Worm (Caenorhabditis elegans): ENCODE data around the gene gly-6.
A peak's percentile ranks its signal among the peaks of the same experiment; 100 is the strongest.

The gly-6 gene

ce11 chrIII:4291216-4291691, 39.8 kb downstream of the gly-6 start, which contains the start of gene mcm-5 (continued):
- TF ChIP-seq C16A3.4 (tag; optimal IDR thresholded peaks at IDR 0.05), result peak; percentile 36
- TF ChIP-seq elt-3 (tag; optimal IDR thresholded peaks at IDR 0.05), result peak in 1 of 6 experiments; percentile 48
- TF ChIP-seq mep-1 (tag; optimal IDR thresholded peaks at IDR 0.05), result peak; percentile 66
- TF ChIP-seq unc-30 (tag; optimal IDR thresholded peaks at IDR 0.05), result no peak
- TF ChIP-seq jun-1 (tag; optimal IDR thresholded peaks at IDR 0.05), result no peak
- peak; percentile 65 for TF ChIP-seq nhr-85 (tag)

- TF ChIP-seq aly-2 (tag; optimal IDR thresholded peaks at IDR 0.05) (no peak), lin-35 (GFP tag; optimal IDR thresholded peaks at IDR 0.05) (no peak), efl-1 (optimal IDR thresholded peaks at IDR 0.05) (no peak), efl-1 (GFP tag; optimal IDR thresholded peaks at IDR 0.05 in 1 of 2) (peak in 1 of 2 experiments; percentile 30), lsy-2 (tag; optimal IDR thresholded peaks at IDR 0.05) (no peak)
Measured at ce11 chrIII:4289952-4290351, 41.1 kb downstream of the gly-6 start.

- TF ChIP-seq vab-15 (tag; optimal IDR thresholded peaks at IDR 0.05) (no peak), pag-3 (tag; optimal IDR thresholded peaks at IDR 0.05; ENCODE audit: borderline replicate concordance, insufficient read depth) (no peak), xbp-1 (tag; optimal IDR thresholded peaks at IDR 0.05) (no peak), efl-1 (optimal IDR thresholded peaks at IDR 0.05) (no peak), efl-1 (GFP tag; optimal IDR thresholded peaks at IDR 0.05 in 1 of 2) (no peak), hlh-17 (GFP tag; optimal IDR thresholded peaks at IDR 0.05; ENCODE audit: borderline replicate concordance) (no peak), Y116A8C.19 (tag; optimal IDR thresholded peaks at IDR 0.05; ENCODE audit: borderline replicate concordance) (no peak)
Measured at ce11 chrIII:4287379-4287778, 43.6 kb downstream of the gly-6 start, which contains the start of gene R10E4.3. Gene R10E4.3 (minus strand): TSS chrIII:4287479.

ce11 chrIII:4284732-4285165, 46.3 kb downstream of the gly-6 start:
- peak; percentile 60 to 62 for TF ChIP-seq efl-1 (optimal IDR thresholded peaks at IDR 0.05)
- TF ChIP-seq efl-1 (GFP tag; optimal IDR thresholded peaks at IDR 0.05 in 1 of 2), result peak; percentile 29 to 97
- TF ChIP-seq isw-1 (GFP tag; IDR thresholded peaks at IDR 0.05), result no peak; the same call in 1 of the 2 replicates
- no peak for TF ChIP-seq ztf-11 (tag; optimal IDR thresholded peaks at IDR 0.05)
- peak; percentile 54 for TF ChIP-seq snpc-4 (tag; optimal IDR thresholded peaks at IDR 0.05)
- TF ChIP-seq unc-30 (tag; optimal IDR thresholded peaks at IDR 0.05), result no peak
- TF ChIP-seq nhr-47 (tag; optimal IDR thresholded peaks at IDR 0.05), result peak; percentile 82
- TF ChIP-seq irx-1 (tag; optimal IDR thresholded peaks at IDR 0.05), result peak; percentile 61
- peak; percentile 81 for TF ChIP-seq swsn-7 (tag; optimal IDR thresholded peaks at IDR 0.05)
- TF ChIP-seq fkh-8 (tag; optimal IDR thresholded peaks at IDR 0.05), result no peak
- no peak for TF ChIP-seq nhr-28 (tag; optimal IDR thresholded peaks at IDR 0.05)
- peak; percentile 44 to 81 for TF ChIP-seq lin-35 (GFP tag; optimal IDR thresholded peaks at IDR 0.05)
- peak; percentile 87 for TF ChIP-seq tbx-2 (tag; optimal IDR thresholded peaks at IDR 0.05)
- no peak for TF ChIP-seq unc-130 (tag; optimal IDR thresholded peaks at IDR 0.05)
- peak; percentile 83 for TF ChIP-seq sup-37 (GFP tag; optimal IDR thresholded peaks at IDR 0.05)
- no peak for TF ChIP-seq zag-1 (tag; optimal IDR thresholded peaks at IDR 0.05)
- peak; percentile 39 for TF ChIP-seq zip-4 (GFP tag; optimal IDR thresholded peaks at IDR 0.05)
- peak; percentile 98 for TF ChIP-seq nhr-20 (tag; optimal IDR thresholded peaks at IDR 0.05)
- no peak for TF ChIP-seq ama-1 (optimal IDR thresholded peaks at IDR 0.05)
- TF ChIP-seq nhr-12 (tag; optimal IDR thresholded peaks at IDR 0.05), result no peak
- peak; percentile 30 for TF ChIP-seq fos-1 (tag; optimal IDR thresholded peaks at IDR 0.05)
- no peak for TF ChIP-seq pag-3 (tag; optimal IDR thresholded peaks at IDR 0.05; ENCODE audit: borderline replicate concordance, insufficient read depth)
- peak; percentile 72 for TF ChIP-seq jun-1 (tag; optimal IDR thresholded peaks at IDR 0.05)
- no peak for TF ChIP-seq dsc-1 (tag; optimal IDR thresholded peaks at IDR 0.05)
- no peak for TF ChIP-seq fkh-4 (tag; optimal IDR thresholded peaks at IDR 0.05; ENCODE audit: borderline replicate concordance)
- peak; percentile 31 for TF ChIP-seq C04F5.9 (tag; optimal IDR thresholded peaks at IDR 0.05)
- TF ChIP-seq lin-39 (tag; optimal IDR thresholded peaks at IDR 0.05), result no peak
- no peak for TF ChIP-seq pqm-1 (tag; optimal IDR thresholded peaks at IDR 0.05)
- TF ChIP-seq hpl-2 (GFP tag; optimal IDR thresholded peaks at IDR 0.05), result no peak
- TF ChIP-seq F16B12.6 (tag; optimal IDR thresholded peaks at IDR 0.05), result peak; percentile 41
- TF ChIP-seq tlp-1 (tag; optimal IDR thresholded peaks at IDR 0.05), result no peak
- no peak for TF ChIP-seq unc-98 (GFP tag; IDR thresholded peaks at IDR 0.05)
- TF ChIP-seq elt-2 (tag; optimal IDR thresholded peaks at IDR 0.05), result peak; percentile 76
- no peak for TF ChIP-seq mef-2 (tag; optimal IDR thresholded peaks at IDR 0.05)
- TF ChIP-seq aha-1 (tag; optimal IDR thresholded peaks at IDR 0.05), result no peak
- TF ChIP-seq ceh-8 (GFP tag; optimal IDR thresholded peaks at IDR 0.05), result no peak
- peak; percentile 63 for TF ChIP-seq C16A3.4 (tag; optimal IDR thresholded peaks at IDR 0.05)
- peak; percentile 59 for TF ChIP-seq nhr-237 (tag; optimal IDR thresholded peaks at IDR 0.05)
